Fruit fly (Drosophila melanogaster): ENCODE measurements around the gene CG5653.

dm6 chr3L:8990128-8990527, 24.0 kb upstream of the CG5653 start, which contains the start of gene CG5280:
- no peak for TF ChIP-seq CG8478 (optimal IDR thresholded peaks at IDR 0.05)
- no peak for TF ChIP-seq psq (optimal IDR thresholded peaks at IDR 0.05)
- no peak for TF ChIP-seq pan (optimal IDR thresholded peaks at IDR 0.05)
- TF ChIP-seq usp (GFP tag; optimal IDR thresholded peaks at IDR 0.05), result no peak
- TF ChIP-seq Dll (optimal IDR thresholded peaks at IDR 0.05), result no peak
- no peak for TF ChIP-seq EcR (GFP tag; optimal IDR thresholded peaks at IDR 0.05)
